Fruit fly (Drosophila melanogaster): ENCODE results near the gene CG13069.

CG13069 gene

dm6 chr3L:16233850-16234494, 31.2 kb upstream of the CG13069 start:
- TF ChIP-seq lola (GFP tag; optimal IDR thresholded peaks at IDR 0.05) (no peak), Abd-B (GFP tag; optimal IDR thresholded peaks at IDR 0.05) (no peak), Rel (GFP tag; optimal IDR thresholded peaks at IDR 0.05) (no peak), Rel (tag; optimal IDR thresholded peaks at IDR 0.05) (peak; percentile 96), dmrt93B (GFP tag; optimal IDR thresholded peaks at IDR 0.05) (no peak), sage (GFP tag; optimal IDR thresholded peaks at IDR 0.05) (no peak), Hr78 (GFP tag; optimal IDR thresholded peaks at IDR 0.05) (no peak), br (GFP tag; optimal IDR thresholded peaks at IDR 0.05) (no peak), sv (GFP tag; optimal IDR thresholded peaks at IDR 0.05) (no peak), ey (GFP tag; optimal IDR thresholded peaks at IDR 0.05) (no peak), Mio (GFP tag; optimal IDR thresholded peaks at IDR 0.05) (no peak), dl (GFP tag; optimal IDR thresholded peaks at IDR 0.05; ENCODE audit: insufficient read depth in 1 of 2, partially characterized antibody in 2 of 2) (no peak), N (GFP tag; optimal IDR thresholded peaks at IDR 0.05) (no peak), CrebA (GFP tag; optimal IDR thresholded peaks at IDR 0.05; ENCODE audit: borderline replicate concordance) (no peak), jim (GFP tag; optimal IDR thresholded peaks at IDR 0.05) (no peak), rgr (GFP tag; optimal IDR thresholded peaks at IDR 0.05) (peak; percentile 21), Jra (GFP tag; optimal IDR thresholded peaks at IDR 0.05) (no peak), Sp1 (GFP tag; optimal IDR thresholded peaks at IDR 0.05) (no peak), dsf (GFP tag; optimal IDR thresholded peaks at IDR 0.05; ENCODE audit: borderline replicate concordance) (no peak), h (GFP tag; optimal IDR thresholded peaks at IDR 0.05) (peak; percentile 32), GATAd (GFP tag; optimal IDR thresholded peaks at IDR 0.05) (no peak), HLH106 (tag; optimal IDR thresholded peaks at IDR 0.05) (no peak), Dif (GFP tag; optimal IDR thresholded peaks at IDR 0.05; ENCODE audit: partially characterized antibody) (no peak)

dm6 chr3L:16241296-16241695, 23.9 kb upstream of the CG13069 start:
- no peak for TF ChIP-seq dl (GFP tag; optimal IDR thresholded peaks at IDR 0.05; ENCODE audit: insufficient read depth in 1 of 2, partially characterized antibody in 2 of 2)
- no peak for TF ChIP-seq Hnf4 (GFP tag; optimal IDR thresholded peaks at IDR 0.05)
- no peak for TF ChIP-seq ey (GFP tag; optimal IDR thresholded peaks at IDR 0.05)
- TF ChIP-seq Vsx2 (GFP tag; optimal IDR thresholded peaks at IDR 0.05; ENCODE audit: partially characterized antibody) = no peak
- no peak for TF ChIP-seq br (GFP tag; optimal IDR thresholded peaks at IDR 0.05)
- TF ChIP-seq Mio (GFP tag; optimal IDR thresholded peaks at IDR 0.05) = no peak
- no peak for TF ChIP-seq Hr83 (GFP tag; optimal IDR thresholded peaks at IDR 0.05; ENCODE audit: poor library complexity, severe bottlenecking)
- no peak for TF ChIP-seq fru (GFP tag; optimal IDR thresholded peaks at IDR 0.05)

- TF ChIP-seq dmrt93B (GFP tag; optimal IDR thresholded peaks at IDR 0.05) = no peak
- no peak for TF ChIP-seq GATAd (GFP tag; optimal IDR thresholded peaks at IDR 0.05)
- no peak for TF ChIP-seq CrebA (GFP tag; optimal IDR thresholded peaks at IDR 0.05; ENCODE audit: borderline replicate concordance)
- no peak for TF ChIP-seq CG9705 (GFP tag; optimal IDR thresholded peaks at IDR 0.05)
- no peak for TF ChIP-seq Rel (GFP tag; optimal IDR thresholded peaks at IDR 0.05)
- no peak for TF ChIP-seq Rel (tag; optimal IDR thresholded peaks at IDR 0.05)
- TF ChIP-seq Mio (GFP tag; optimal IDR thresholded peaks at IDR 0.05) = no peak
- TF ChIP-seq Abd-B (GFP tag; optimal IDR thresholded peaks at IDR 0.05) = no peak
- TF ChIP-seq dl (GFP tag; optimal IDR thresholded peaks at IDR 0.05; ENCODE audit: insufficient read depth in 1 of 2, partially characterized antibody in 2 of 2) = no peak
Measured at dm6 chr3L:16252255-16252654, 12.9 kb upstream of the CG13069 start, which contains the start of gene CG13055. Gene CG13055, minus strand, starts transcription at chr3L:16252355.

- no peak for TF ChIP-seq Sp1 (GFP tag; optimal IDR thresholded peaks at IDR 0.05)
- no peak for TF ChIP-seq h (GFP tag; optimal IDR thresholded peaks at IDR 0.05)
- no peak for TF ChIP-seq Hnf4 (GFP tag; optimal IDR thresholded peaks at IDR 0.05)
- no peak for TF ChIP-seq CG32264 (GFP tag; optimal IDR thresholded peaks at IDR 0.05)
- TF ChIP-seq Hr78 (GFP tag; optimal IDR thresholded peaks at IDR 0.05) = no peak
- TF ChIP-seq usp (GFP tag; optimal IDR thresholded peaks at IDR 0.05) = no peak
- no peak for TF ChIP-seq pan (optimal IDR thresholded peaks at IDR 0.05)
- TF ChIP-seq HLH106 (tag; optimal IDR thresholded peaks at IDR 0.05) = no peak
- TF ChIP-seq Dif (GFP tag; optimal IDR thresholded peaks at IDR 0.05; ENCODE audit: partially characterized antibody) = no peak
- no peak for TF ChIP-seq Rel (GFP tag; optimal IDR thresholded peaks at IDR 0.05)
- TF ChIP-seq Rel (tag; optimal IDR thresholded peaks at IDR 0.05) = no peak
- TF ChIP-seq sage (GFP tag; optimal IDR thresholded peaks at IDR 0.05) = no peak
- no peak for TF ChIP-seq dmrt93B (GFP tag; optimal IDR thresholded peaks at IDR 0.05)
- TF ChIP-seq CrebA (GFP tag; optimal IDR thresholded peaks at IDR 0.05; ENCODE audit: borderline replicate concordance) = no peak
- no peak for TF ChIP-seq Mio (GFP tag; optimal IDR thresholded peaks at IDR 0.05)
- no peak for TF ChIP-seq GATAd (GFP tag; optimal IDR thresholded peaks at IDR 0.05)
- TF ChIP-seq OdsH (GFP tag; optimal IDR thresholded peaks at IDR 0.05) = no peak
- no peak for TF ChIP-seq CG9705 (GFP tag; optimal IDR thresholded peaks at IDR 0.05)
- TF ChIP-seq Jra (GFP tag; optimal IDR thresholded peaks at IDR 0.05) = no peak
Measured at dm6 chr3L:16257118-16257627, 8.0 kb upstream of the CG13069 start, which contains the start of gene CG13054. Gene CG13054, minus strand, starts transcription at chr3L:16257191.

Measured in whole organism, wandering third instar larva.